Fruit fly (Drosophila melanogaster) whole organism, embryonic: ENCODE data around the gene atl.
A peak's percentile ranks its signal among the peaks of the same experiment; 100 is the strongest.

Experiments
- CG10147 ChIP-seq: fragments of 200-800 bp; sonication (Bioruptor generic); optimal IDR thresholded peaks from 2 replicates; lab custom pipeline; 2019; ENCODE audit warnings: missing biosample characterization, mild to moderate bottlenecking, missing genetic modification characterization, moderate library complexity
- CG11093 ChIP-seq: fragments of 200-800 bp; sonication (Bioruptor generic); IDR thresholded peaks from 3 replicates; pipeline ENCODE4 v1.3.6; 2022; ENCODE audit warnings: missing biosample characterization, missing genetic modification characterization
- CG12942 ChIP-seq: fragments of 200-800 bp; sonication (Bioruptor generic); optimal IDR thresholded peaks from 3 replicates; lab custom pipeline; 2016; ENCODE audit warnings: missing biosample characterization, missing genetic modification characterization
- CG13775 ChIP-seq: fragments of 200-800 bp; sonication (Bioruptor generic); optimal IDR thresholded peaks from 3 replicates; lab custom pipeline; 2017; ENCODE audit warnings: missing biosample characterization, mild to moderate bottlenecking, missing genetic modification characterization
- CG17612 ChIP-seq: fragments of 200-800 bp; sonication (Bioruptor generic); IDR thresholded peaks from 2 replicates; pipeline ENCODE4 v1.3.6; 2022; ENCODE audit warnings: missing biosample characterization, missing genetic modification characterization
- CG18599 ChIP-seq: fragments of 200-800 bp; sonication (Bioruptor generic); optimal IDR thresholded peaks from 3 replicates; lab custom pipeline; 2017; ENCODE audit warnings: missing biosample characterization, missing genetic modification characterization, mild to moderate bottlenecking, moderate library complexity, missing genetic modification reagents
- CG34376 ChIP-seq: fragments of 200-800 bp; sonication (Bioruptor generic); optimal IDR thresholded peaks from 2 replicates; lab custom pipeline; 2018; ENCODE audit warnings: missing biosample characterization, mild to moderate bottlenecking, missing genetic modification characterization
- CG3726 ChIP-seq: fragments of 200-800 bp; sonication (Bioruptor generic); IDR thresholded peaks from 3 replicates; pipeline ENCODE4, ENCODE4 v1.3.6; 2022; ENCODE audit warnings: missing biosample characterization, missing genetic modification characterization
- CG3847 ChIP-seq: fragments of 200-800 bp; sonication (Bioruptor generic); IDR thresholded peaks from 2 replicates; pipeline ENCODE4 v1.3.6; 2022; ENCODE audit warnings: missing biosample characterization, missing genetic modification characterization
- CG42726 ChIP-seq: fragments of 200-800 bp; sonication (Bioruptor generic); IDR thresholded peaks from 2 replicates; pipeline ENCODE4 v1.3.6; 2022; ENCODE audit warnings: missing biosample characterization, missing genetic modification characterization; ENCODE audit not compliant: partially characterized antibody
- CG8765 ChIP-seq: fragments of 200-800 bp; sonication (Bioruptor generic); IDR thresholded peaks from 2 replicates; pipeline ENCODE4 v1.3.6; 2022; ENCODE audit warnings: missing biosample characterization, missing genetic modification characterization
- CG9797 ChIP-seq: fragments of 200-800 bp; sonication (Bioruptor generic); optimal IDR thresholded peaks from 3 replicates; lab custom pipeline; 2018; ENCODE audit warnings: missing biosample characterization, mild to moderate bottlenecking, missing genetic modification characterization
- CrebB ChIP-seq: fragments of 200-800 bp; sonication (Bioruptor generic); optimal IDR thresholded peaks from 3 replicates; lab custom pipeline; 2018; ENCODE audit warnings: missing biosample characterization, mild to moderate bottlenecking, missing genetic modification characterization
- Dbx ChIP-seq: fragments of 200-800 bp; sonication (Bioruptor generic); IDR thresholded peaks from 3 replicates; pipeline ENCODE4 v1.3.6; 2022; ENCODE audit warnings: missing biosample characterization, missing genetic modification characterization
- Dfd ChIP-seq, 2 experiments: fragments of >200 bp; optimal IDR thresholded peaks; 2 replicates each; lab custom pipeline; 2017; ENCODE audit warnings: missing biosample characterization in 2 of 2, missing genetic modification characterization in 2 of 2
- Dip3 ChIP-seq: fragments of 200-800 bp; sonication (Bioruptor generic); optimal IDR thresholded peaks from 3 replicates; lab custom pipeline; 2016; ENCODE audit warnings: missing biosample characterization, missing genetic modification characterization
- Drgx ChIP-seq: fragments of 200-800 bp; sonication (Bioruptor generic); IDR thresholded peaks from 2 replicates; pipeline ENCODE4 v1.3.6; 2022; ENCODE audit warnings: missing biosample characterization, missing genetic modification characterization
- Eip74EF ChIP-seq, 2 experiments: fragments of 200-800 bp in 1 of 2; fragments of >200 bp in 1 of 2; sonication (Bioruptor generic) in 1 of 2; optimal IDR thresholded peaks; 2 replicates each; lab custom pipeline; 2017 to 2019; ENCODE audit warnings: missing biosample characterization in 2 of 2, missing genetic modification characterization in 2 of 2, mild to moderate bottlenecking in 1 of 2, moderate library complexity in 1 of 2
- Ets97D ChIP-seq: fragments of 200-800 bp; sonication (Bioruptor generic); optimal IDR thresholded peaks from 3 replicates; lab custom pipeline; 2016; ENCODE audit warnings: missing biosample characterization, missing genetic modification characterization
- Hmr ChIP-seq: fragments of 200-800 bp; sonication (Bioruptor generic); optimal IDR thresholded peaks from 3 replicates; lab custom pipeline; 2017; ENCODE audit warnings: mild to moderate bottlenecking, missing biosample characterization, missing genetic modification reagents, missing genetic modification characterization
- Lim3 ChIP-seq: fragments of 200-800 bp; sonication (Bioruptor generic); IDR thresholded peaks from 2 replicates; pipeline ENCODE4 v1.3.6; 2022; ENCODE audit warnings: missing biosample characterization, missing genetic modification characterization
- MBD-R2 ChIP-seq: fragments of 200-800 bp; sonication (Bioruptor generic); IDR thresholded peaks from 2 replicates; pipeline ENCODE4 v1.3.6; 2022; ENCODE audit warnings: missing biosample characterization, missing genetic modification characterization
- MESR4 ChIP-seq: fragments of 200-800 bp; sonication (Bioruptor generic); optimal IDR thresholded peaks from 2 replicates; lab custom pipeline; 2018; ENCODE audit warnings: missing biosample characterization, mild to moderate bottlenecking, missing genetic modification characterization, moderate library complexity
- Oaz ChIP-seq: fragments of 200-800 bp; sonication (Bioruptor generic); IDR thresholded peaks from 2 replicates; pipeline ENCODE4 v1.3.6; 2022; ENCODE audit warnings: missing biosample characterization, missing genetic modification characterization
- Opbp ChIP-seq: fragments of 200-800 bp; sonication (Bioruptor generic); IDR thresholded peaks from 3 replicates; pipeline ENCODE4 v1.3.6; 2022; ENCODE audit warnings: missing biosample characterization, missing genetic modification characterization; ENCODE audit not compliant: partially characterized antibody
- Rx ChIP-seq: fragments of 200-800 bp; sonication (Bioruptor generic); IDR thresholded peaks from 2 replicates; pipeline ENCODE4 v1.3.6; 2022; ENCODE audit warnings: missing biosample characterization, missing genetic modification characterization
- Sox100B ChIP-seq: fragments of 200-800 bp; sonication (Bioruptor generic); optimal IDR thresholded peaks from 3 replicates; lab custom pipeline; 2018; ENCODE audit warnings: missing biosample characterization, mild to moderate bottlenecking, missing genetic modification characterization
- Stat92E ChIP-seq, 3 experiments: fragments of >200 bp in 2 of 3; fragments of 200-800 bp in 1 of 3; sonication (Bioruptor generic) in 1 of 3; optimal IDR thresholded peaks; 2 replicates each; lab custom pipeline; 2017 to 2019; ENCODE audit warnings: missing biosample characterization in 3 of 3, missing genetic modification characterization in 3 of 3, mild to moderate bottlenecking in 1 of 3, moderate library complexity in 1 of 3
- bsh ChIP-seq, 2 experiments: fragments of 200-800 bp; sonication (Bioruptor generic); optimal IDR thresholded peaks; 2 replicates each; lab custom pipeline; 2017 to 2018; ENCODE audit warnings: mild to moderate bottlenecking in 2 of 2, missing biosample characterization in 2 of 2, missing genetic modification characterization in 2 of 2, moderate library complexity in 1 of 2
- cg ChIP-seq: fragments of 200-800 bp; sonication (Bioruptor generic); optimal IDR thresholded peaks from 3 replicates; lab custom pipeline; 2019; ENCODE audit warnings: missing biosample characterization, mild to moderate bottlenecking, missing genetic modification characterization, moderate library complexity
- chinmo ChIP-seq: fragments of 200-800 bp; sonication (Bioruptor generic); IDR thresholded peaks from 4 replicates; pipeline ENCODE4 v1.3.6; 2022; ENCODE audit warnings: missing biosample characterization, missing genetic modification characterization; ENCODE audit not compliant: partially characterized antibody
- chm ChIP-seq: fragments of 200-800 bp; sonication (Bioruptor generic); IDR thresholded peaks from 2 replicates; pipeline ENCODE4 v1.3.6; 2022; ENCODE audit warnings: missing biosample characterization, missing genetic modification characterization
- crc ChIP-seq: fragments of 200-800 bp; sonication (Bioruptor generic); optimal IDR thresholded peaks from 2 replicates; lab custom pipeline; 2016; ENCODE audit warnings: missing biosample characterization, missing genetic modification characterization
- crol ChIP-seq: fragments of 200-800 bp; sonication (Bioruptor generic); IDR thresholded peaks from 2 replicates; pipeline ENCODE4 v1.3.6; 2022; ENCODE audit warnings: missing biosample characterization, missing genetic modification characterization
- da ChIP-seq: fragments of 200-800 bp; sonication (Bioruptor generic); optimal IDR thresholded peaks from 2 replicates; lab custom pipeline; 2016; ENCODE audit warnings: missing biosample characterization, missing genetic modification characterization
- dati ChIP-seq: fragments of 200-800 bp; sonication (Bioruptor generic); IDR thresholded peaks from 2 replicates; pipeline ENCODE4 v1.3.6; 2022; ENCODE audit warnings: missing biosample characterization, missing genetic modification characterization
- dimm ChIP-seq: fragments of 200-800 bp; sonication (Bioruptor generic); IDR thresholded peaks from 2 replicates; pipeline ENCODE4 v1.3.6; 2022; ENCODE audit warnings: missing biosample characterization, missing genetic modification characterization
- exex ChIP-seq: fragments of 200-800 bp; sonication (Bioruptor generic); optimal IDR thresholded peaks from 4 replicates; lab custom pipeline; 2018; ENCODE audit warnings: missing biosample characterization, mild to moderate bottlenecking, missing genetic modification characterization, moderate library complexity
- fd64A ChIP-seq: fragments of 200-800 bp; sonication (Bioruptor generic); optimal IDR thresholded peaks from 3 replicates; lab custom pipeline; 2018; ENCODE audit warnings: missing biosample characterization, mild to moderate bottlenecking, missing genetic modification characterization
- gfzf ChIP-seq: fragments of 200-800 bp; sonication (Bioruptor generic); optimal IDR thresholded peaks from 2 replicates; lab custom pipeline; 2016; ENCODE audit warnings: missing biosample characterization, mild to moderate bottlenecking, missing genetic modification characterization, moderate library complexity
- h ChIP-seq: fragments of >200 bp; optimal IDR thresholded peaks from 2 replicates; lab custom pipeline; 2017
- ken ChIP-seq: fragments of 200-800 bp; sonication (Bioruptor generic); IDR thresholded peaks from 3 replicates; pipeline ENCODE4 v1.3.6; 2022; ENCODE audit warnings: missing biosample characterization, missing genetic modification characterization
- lilli ChIP-seq: fragments of 200-800 bp; sonication (Bioruptor generic); optimal IDR thresholded peaks from 3 replicates; lab custom pipeline; 2016; ENCODE audit warnings: missing biosample characterization, missing genetic modification characterization
- maf-S ChIP-seq: fragments of 200-800 bp; sonication (Bioruptor generic); optimal IDR thresholded peaks from 2 replicates; lab custom pipeline; 2016; ENCODE audit warnings: missing biosample characterization, missing genetic modification characterization
- mirr ChIP-seq: fragments of 200-800 bp; sonication (Bioruptor generic); optimal IDR thresholded peaks from 3 replicates; lab custom pipeline; 2018; ENCODE audit warnings: missing biosample characterization, mild to moderate bottlenecking, missing genetic modification characterization
- pho ChIP-seq: fragments of 200-800 bp; sonication (Bioruptor generic); optimal IDR thresholded peaks from 2 replicates; lab custom pipeline; 2016; ENCODE audit warnings: missing biosample characterization, missing genetic modification characterization
- phol ChIP-seq: fragments of 200-800 bp; sonication (Bioruptor generic); optimal IDR thresholded peaks from 3 replicates; lab custom pipeline; 2018; ENCODE audit warnings: missing biosample characterization, mild to moderate bottlenecking, missing genetic modification characterization, moderate library complexity
- prd ChIP-seq, 3 experiments: fragments of >200 bp in 2 of 3; fragments of 200-800 bp in 1 of 3; sonication (Bioruptor generic) in 1 of 3; optimal IDR thresholded peaks in 2 of 3; IDR thresholded peaks in 1 of 3; 2 replicates in 2 of 3; 3 replicates in 1 of 3; pipeline versions ENCODE4 v1.3.6 to Lab custom; 2017 to 2022; ENCODE audit warnings: missing biosample characterization in 1 of 3, missing genetic modification characterization in 1 of 3
- psq ChIP-seq: fragments of 200-800 bp; sonication (Bioruptor generic); optimal IDR thresholded peaks from 2 replicates; lab custom pipeline; 2017; ENCODE audit warnings: missing biosample characterization, missing genetic modification characterization
- seq ChIP-seq: fragments of 200-800 bp; sonication (Bioruptor generic); IDR thresholded peaks from 2 replicates; pipeline ENCODE4 v1.3.6; 2022; ENCODE audit warnings: missing biosample characterization, missing genetic modification characterization
- slp2 ChIP-seq: fragments of 200-800 bp; sonication (Bioruptor generic); optimal IDR thresholded peaks from 2 replicates; lab custom pipeline; 2016; ENCODE audit warnings: missing biosample characterization, missing genetic modification characterization

The atl gene

dm6 chr3R:24651044-24651459 lies 25.6 kb downstream of the atl start (continued):
- TF ChIP-seq Dbx (GFP tag; lab: Robert Waterston, UW) (peak; percentile 61; the same call in 2 of the 3 replicates), h (no peak), crc (GFP tag; lab: Kevin White, UChicago) (no peak), Sox100B (GFP tag; lab: Kevin White, UChicago) (no peak), Dfd (GFP tag; optimal IDR thresholded peaks at IDR 0.05; lab: Kevin White, UChicago) (no peak), chinmo (GFP tag; lab: Robert Waterston, UW) (peak; percentile 27; the same call in 1 of the 4 replicates), phol (tag; lab: Kevin White, UChicago) (no peak), Oaz (no peak), gfzf (no peak), CG8765 (GFP tag; lab: Robert Waterston, UW) (no peak), da (GFP tag; lab: Kevin White, UChicago) (no peak), prd (optimal IDR thresholded peaks at IDR 0.05; lab: Kevin White, UChicago) (no peak), prd (GFP tag; IDR thresholded peaks at IDR 0.05; lab: Robert Waterston, UW) (no peak), CG17612 (no peak), fd64A (GFP tag; lab: Kevin White, UChicago) (no peak), Hmr (peak; percentile 26), dimm (GFP tag; lab: Robert Waterston, UW) (no peak), psq (GFP tag; lab: Kevin White, UChicago) (peak; percentile 67), CG13775 (GFP tag; lab: Kevin White, UChicago) (no peak), Rx (GFP tag; lab: Robert Waterston, UW) (no peak), cg (peak; percentile 61), lilli (GFP tag; lab: Kevin White, UChicago) (peak; percentile 36), CG9797 (no peak), Drgx (GFP tag; lab: Robert Waterston, UW) (peak; percentile 35; the same call in 1 of the 2 replicates), CG12942 (GFP tag; lab: Kevin White, UChicago) (no peak), Dip3 (GFP tag; lab: Kevin White, UChicago) (no peak), CG3847 (GFP tag; lab: Robert Waterston, UW) (no peak), dati (GFP tag; lab: Robert Waterston, UW) (no peak), bsh (GFP tag; optimal IDR thresholded peaks at IDR 0.05; lab: Kevin White, UChicago) (peak in 1 of 2 experiments; percentile 63), slp2 (no peak), seq (no peak), CG34376 (peak; percentile 59), CG10147 (GFP tag; lab: Kevin White, UChicago) (no peak), chm (no peak), pho (GFP tag; lab: Kevin White, UChicago) (no peak), CG42726 (no peak), Eip74EF (GFP tag; optimal IDR thresholded peaks at IDR 0.05; lab: Kevin White, UChicago) (no peak), CG18599 (GFP tag; lab: Kevin White, UChicago) (peak; percentile 47), MBD-R2 (GFP tag; lab: Robert Waterston, UW) (peak; percentile 18; the same call in 1 of the 2 replicates), mirr (peak; percentile 32), Opbp (GFP tag; lab: Robert Waterston, UW) (no peak), CG3726 (no peak), Stat92E (GFP tag; optimal IDR thresholded peaks at IDR 0.05; lab: Kevin White, UChicago) (no peak), CrebB (tag; lab: Kevin White, UChicago) (no peak), ken (GFP tag; lab: Robert Waterston, UW) (no peak), Ets97D (GFP tag; lab: Kevin White, UChicago) (no peak), Lim3 (no peak), MESR4 (GFP tag; lab: Kevin White, UChicago) (peak; percentile 8), exex (no peak), crol (GFP tag; lab: Robert Waterston, UW) (peak; percentile 86), maf-S (GFP tag; lab: Kevin White, UChicago) (no peak), CG11093 (GFP tag; lab: Robert Waterston, UW) (no peak)
